Fruit fly (Drosophila melanogaster) whole organism, embryonic: Measurements from ENCODE around the gene CG6012.

Experiments
- Antp ChIP-seq: fragments of 200-800 bp; sonication (Bioruptor generic); optimal IDR thresholded peaks from 3 replicates; lab custom pipeline; 2016; ENCODE audit warnings: missing biosample characterization, missing genetic modification characterization
- Atf6 ChIP-seq: fragments of 200-800 bp; sonication (Bioruptor generic); IDR thresholded peaks from 2 replicates; pipeline ENCODE4 v1.3.6; 2022; ENCODE audit warnings: missing biosample characterization, missing genetic modification characterization
- BtbVII ChIP-seq: fragments of 200-800 bp; sonication (Bioruptor generic); optimal IDR thresholded peaks from 3 replicates; lab custom pipeline; 2017; ENCODE audit warnings: missing biosample characterization, mild to moderate bottlenecking, missing genetic modification characterization
- CG10431 ChIP-seq: fragments of 200-800 bp; sonication (Bioruptor generic); optimal IDR thresholded peaks from 3 replicates; lab custom pipeline; 2018; ENCODE audit warnings: missing biosample characterization, mild to moderate bottlenecking, missing genetic modification characterization
- CG10462 ChIP-seq: fragments of 200-800 bp; sonication (Bioruptor generic); optimal IDR thresholded peaks from 2 replicates; lab custom pipeline; 2016; ENCODE audit warnings: missing biosample characterization, missing genetic modification characterization
- CG10543 ChIP-seq: fragments of 200-800 bp; sonication (Bioruptor generic); optimal IDR thresholded peaks from 3 replicates; lab custom pipeline; 2017; ENCODE audit warnings: missing biosample characterization, mild to moderate bottlenecking, missing genetic modification characterization, moderate library complexity
- CG1233 ChIP-seq: fragments of 200-800 bp; sonication (Bioruptor generic); optimal IDR thresholded peaks from 4 replicates; lab custom pipeline; 2018; ENCODE audit warnings: missing biosample characterization, mild to moderate bottlenecking, missing genetic modification characterization
- CG13624 ChIP-seq: fragments of 200-800 bp; sonication (Bioruptor generic); optimal IDR thresholded peaks from 2 replicates; lab custom pipeline; 2016; ENCODE audit warnings: missing biosample characterization, missing genetic modification characterization
- CG14050 ChIP-seq: fragments of 200-800 bp; sonication (Bioruptor generic); IDR thresholded peaks from 3 replicates; pipeline ENCODE4 v1.3.6; 2022; ENCODE audit warnings: missing biosample characterization, missing genetic modification characterization
- CG16813 ChIP-seq: fragments of 200-800 bp; sonication (Bioruptor generic); IDR thresholded peaks from 3 replicates; pipeline ENCODE4 v1.3.6; 2022; ENCODE audit warnings: missing biosample characterization, missing genetic modification characterization; ENCODE audit not compliant: partially characterized antibody
- CG17328 ChIP-seq: fragments of 200-800 bp; sonication (Bioruptor generic); IDR thresholded peaks from 2 replicates; pipeline ENCODE4 v1.3.6; 2022; ENCODE audit warnings: missing biosample characterization, missing genetic modification characterization
- CG17612 ChIP-seq: fragments of 200-800 bp; sonication (Bioruptor generic); IDR thresholded peaks from 2 replicates; pipeline ENCODE4 v1.3.6; 2022; ENCODE audit warnings: missing biosample characterization, missing genetic modification characterization
- CG2712 ChIP-seq: fragments of 200-800 bp; optimal IDR thresholded peaks from 3 replicates; lab custom pipeline; 2019; ENCODE audit warnings: missing biosample characterization, mild to moderate bottlenecking, missing genetic modification characterization, moderate library complexity
- CG32767 ChIP-seq: fragments of 200-800 bp; sonication (Bioruptor generic); IDR thresholded peaks from 2 replicates; pipeline ENCODE4 v1.3.6; 2022; ENCODE audit warnings: missing biosample characterization, missing genetic modification characterization
- CG32772 ChIP-seq: fragments of 200-800 bp; sonication (Bioruptor generic); IDR thresholded peaks from 2 replicates; pipeline ENCODE4 v1.3.6; 2022; ENCODE audit warnings: missing biosample characterization, missing genetic modification characterization
- CG3847 ChIP-seq: fragments of 200-800 bp; sonication (Bioruptor generic); IDR thresholded peaks from 2 replicates; pipeline ENCODE4 v1.3.6; 2022; ENCODE audit warnings: missing biosample characterization, missing genetic modification characterization
- CG5245 ChIP-seq: fragments of 200-800 bp; sonication (Bioruptor generic); optimal IDR thresholded peaks from 3 replicates; lab custom pipeline; 2016; ENCODE audit warnings: missing biosample characterization, missing genetic modification characterization
- CG8281 ChIP-seq: fragments of 200-800 bp; sonication (Bioruptor generic); optimal IDR thresholded peaks from 2 replicates; lab custom pipeline; 2018; ENCODE audit warnings: missing biosample characterization, mild to moderate bottlenecking, missing genetic modification characterization, moderate library complexity
- CG8359 ChIP-seq: fragments of 200-800 bp; sonication (Bioruptor generic); optimal IDR thresholded peaks from 2 replicates; lab custom pipeline; 2017; ENCODE audit warnings: missing biosample characterization, mild to moderate bottlenecking, missing genetic modification characterization, borderline replicate concordance
- CG8924 ChIP-seq: fragments of 200-800 bp; optimal IDR thresholded peaks from 3 replicates; lab custom pipeline; 2019; ENCODE audit warnings: missing biosample characterization, mild to moderate bottlenecking, missing genetic modification characterization, moderate library complexity
- D ChIP-seq, 2 experiments: fragments of 200-800 bp in 1 of 2; fragments of >200 bp in 1 of 2; sonication (Bioruptor generic) in 1 of 2; optimal IDR thresholded peaks; 2 replicates in 1 of 2; 3 replicates in 1 of 2; lab custom pipeline; 2017; ENCODE audit warnings: mild to moderate bottlenecking in 1 of 2, missing biosample characterization in 1 of 2, missing genetic modification characterization in 1 of 2, missing genetic modification reagents in 1 of 2
- Dad ChIP-seq: fragments of 200-800 bp; sonication (Bioruptor generic); optimal IDR thresholded peaks from 3 replicates; lab custom pipeline; 2016; ENCODE audit warnings: missing biosample characterization, missing genetic modification characterization
- Dip2 ChIP-seq: fragments of 200-800 bp; sonication (Bioruptor generic); IDR thresholded peaks from 2 replicates; pipeline ENCODE4 v1.3.6; 2022; ENCODE audit warnings: missing biosample characterization, missing genetic modification characterization
- Drgx ChIP-seq: fragments of 200-800 bp; sonication (Bioruptor generic); IDR thresholded peaks from 2 replicates; pipeline ENCODE4 v1.3.6; 2022; ENCODE audit warnings: missing biosample characterization, missing genetic modification characterization
- Fer1 ChIP-seq: fragments of 200-800 bp; sonication (Bioruptor generic); optimal IDR thresholded peaks from 2 replicates; lab custom pipeline; 2017; ENCODE audit warnings: missing biosample characterization, mild to moderate bottlenecking, missing genetic modification characterization
- Fer3 ChIP-seq: fragments of 200-800 bp; sonication (Bioruptor generic); optimal IDR thresholded peaks from 2 replicates; lab custom pipeline; 2018; ENCODE audit warnings: missing biosample characterization, mild to moderate bottlenecking, missing genetic modification characterization, moderate library complexity
- HmgZ ChIP-seq: fragments of 200-800 bp; sonication (Bioruptor generic); optimal IDR thresholded peaks from 2 replicates; lab custom pipeline; 2018; ENCODE audit warnings: missing biosample characterization, mild to moderate bottlenecking, missing genetic modification characterization
- Hr78 ChIP-seq, 2 experiments: fragments of 200-800 bp in 1 of 2; fragments of >200 bp in 1 of 2; sonication (Bioruptor generic) in 1 of 2; optimal IDR thresholded peaks; 2 replicates each; lab custom pipeline; 2017 to 2019; ENCODE audit warnings: missing biosample characterization in 2 of 2, missing genetic modification characterization in 2 of 2, mild to moderate bottlenecking in 1 of 2, moderate library complexity in 1 of 2
- MTF-1 ChIP-seq: fragments of 200-800 bp; sonication (Bioruptor generic); optimal IDR thresholded peaks from 2 replicates; lab custom pipeline; 2018; ENCODE audit warnings: missing biosample characterization, mild to moderate bottlenecking, missing genetic modification characterization, borderline replicate concordance
- Mrtf ChIP-seq: fragments of 200-800 bp; sonication (Bioruptor generic); IDR thresholded peaks from 3 replicates; pipeline ENCODE4 v1.3.6; 2022; ENCODE audit warnings: missing biosample characterization, missing genetic modification characterization
- Rfx ChIP-seq: fragments of 200-800 bp; sonication (Bioruptor generic); IDR thresholded peaks from 2 replicates; pipeline ENCODE4 v1.3.6; 2022; ENCODE audit warnings: missing biosample characterization, missing genetic modification characterization
- Sin3A ChIP-seq: fragments of >200 bp; optimal IDR thresholded peaks from 2 replicates; lab custom pipeline; 2018
- Stat92E ChIP-seq, 3 experiments: fragments of >200 bp in 2 of 3; fragments of 200-800 bp in 1 of 3; sonication (Bioruptor generic) in 1 of 3; optimal IDR thresholded peaks; 2 replicates each; lab custom pipeline; 2017 to 2019; ENCODE audit warnings: missing biosample characterization in 3 of 3, missing genetic modification characterization in 3 of 3, mild to moderate bottlenecking in 1 of 3, moderate library complexity in 1 of 3
- chm ChIP-seq: fragments of 200-800 bp; sonication (Bioruptor generic); IDR thresholded peaks from 2 replicates; pipeline ENCODE4 v1.3.6; 2022; ENCODE audit warnings: missing biosample characterization, missing genetic modification characterization
- dm ChIP-seq: fragments of 200-800 bp; sonication (Bioruptor generic); optimal IDR thresholded peaks from 3 replicates; lab custom pipeline; 2016; ENCODE audit warnings: missing biosample characterization, missing genetic modification characterization
- exex ChIP-seq: fragments of 200-800 bp; sonication (Bioruptor generic); optimal IDR thresholded peaks from 4 replicates; lab custom pipeline; 2018; ENCODE audit warnings: missing biosample characterization, mild to moderate bottlenecking, missing genetic modification characterization, moderate library complexity
- fd64A ChIP-seq: fragments of 200-800 bp; sonication (Bioruptor generic); optimal IDR thresholded peaks from 3 replicates; lab custom pipeline; 2018; ENCODE audit warnings: missing biosample characterization, mild to moderate bottlenecking, missing genetic modification characterization
- ftz-f1 ChIP-seq: fragments of 200-800 bp; sonication (Bioruptor generic); optimal IDR thresholded peaks from 2 replicates; lab custom pipeline; 2016; ENCODE audit warnings: missing biosample characterization, missing genetic modification characterization
- grn ChIP-seq: fragments of 200-800 bp; sonication (Bioruptor generic); optimal IDR thresholded peaks from 3 replicates; lab custom pipeline; 2017; ENCODE audit warnings: missing biosample characterization, missing genetic modification characterization
- ham ChIP-seq: fragments of 200-800 bp; sonication (Bioruptor generic); IDR thresholded peaks from 2 replicates; pipeline ENCODE4 v1.3.6; 2022; ENCODE audit warnings: missing biosample characterization, missing genetic modification characterization
- hth ChIP-seq: fragments of >200 bp; optimal IDR thresholded peaks from 2 replicates; lab custom pipeline; 2017; ENCODE audit warnings: inconsistent platforms
- ind ChIP-seq: fragments of 200-800 bp; sonication (Bioruptor generic); optimal IDR thresholded peaks from 3 replicates; lab custom pipeline; 2016; ENCODE audit warnings: missing biosample characterization, missing genetic modification characterization
- mld ChIP-seq: fragments of 200-800 bp; sonication (Bioruptor generic); IDR thresholded peaks from 3 replicates; pipeline ENCODE4 v1.3.6; 2022; ENCODE audit warnings: missing biosample characterization, missing genetic modification characterization; ENCODE audit not compliant: partially characterized antibody
- rib ChIP-seq: fragments of 200-800 bp; sonication (Bioruptor generic); IDR thresholded peaks from 2 replicates; pipeline ENCODE4 v1.3.6; 2022; ENCODE audit warnings: missing biosample characterization, missing genetic modification characterization
- sd ChIP-seq: fragments of 200-800 bp; sonication (Bioruptor generic); optimal IDR thresholded peaks from 3 replicates; lab custom pipeline; 2018; ENCODE audit warnings: missing biosample characterization, mild to moderate bottlenecking, missing genetic modification characterization, moderate library complexity
- so ChIP-seq: fragments of 200-800 bp; sonication (Bioruptor generic); IDR thresholded peaks from 3 replicates; pipeline ENCODE4 v1.3.6; 2022; ENCODE audit warnings: missing biosample characterization, missing genetic modification characterization
- tio ChIP-seq: fragments of 200-800 bp; sonication (Bioruptor generic); optimal IDR thresholded peaks from 2 replicates; lab custom pipeline; 2017; ENCODE audit warnings: missing biosample characterization, missing genetic modification characterization, inconsistent platforms
- tll ChIP-seq, 2 experiments: fragments of 200-800 bp in 1 of 2; fragments of >200 bp in 1 of 2; sonication (Bioruptor generic) in 1 of 2; optimal IDR thresholded peaks; 2 replicates each; lab custom pipeline; 2017 to 2019; ENCODE audit warnings: missing biosample characterization in 2 of 2, missing genetic modification characterization in 2 of 2, mild to moderate bottlenecking in 1 of 2, moderate library complexity in 1 of 2
- twi ChIP-seq: fragments of 200-800 bp; optimal IDR thresholded peaks from 2 replicates; lab custom pipeline; 2019; ENCODE audit warnings: missing biosample characterization, mild to moderate bottlenecking, missing genetic modification characterization, moderate library complexity
- zen ChIP-seq: fragments of 200-800 bp; sonication (Bioruptor generic); optimal IDR thresholded peaks from 3 replicates; lab custom pipeline; 2018; ENCODE audit warnings: missing biosample characterization, mild to moderate bottlenecking, missing genetic modification characterization, moderate library complexity
- zen2 ChIP-seq: fragments of 200-800 bp; sonication (Bioruptor generic); IDR thresholded peaks from 3 replicates; pipeline ENCODE4 v1.3.6; 2022; ENCODE audit warnings: missing biosample characterization, missing genetic modification characterization; ENCODE audit not compliant: partially characterized antibody

The CG6012 gene

DNA sequence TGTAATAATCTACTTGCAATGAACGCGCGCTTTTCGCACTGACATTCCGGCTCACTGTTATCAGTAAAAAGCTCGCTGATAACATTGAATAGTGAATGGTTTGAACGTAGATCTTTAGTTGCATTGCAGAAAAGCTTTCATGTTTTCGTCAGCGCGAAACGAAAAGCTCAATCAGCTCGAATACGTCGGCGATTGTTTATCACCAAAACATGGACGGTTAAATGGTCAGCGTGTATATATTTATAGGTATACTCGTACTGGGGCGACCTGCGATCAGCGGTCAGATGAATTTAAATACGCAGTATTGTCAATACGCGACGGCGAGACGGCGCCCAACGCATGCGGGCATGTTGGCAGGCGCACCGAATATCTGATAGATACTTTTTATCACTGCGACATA, 25.2 kb upstream of the CG6012 start (continued):
- TF ChIP-seq Sin3A (lab: Kevin White, UChicago) = no peak
- no peak for TF ChIP-seq zen
- TF ChIP-seq BtbVII (GFP tag; lab: Kevin White, UChicago) = peak; percentile 16
- TF ChIP-seq CG3847 (GFP tag; lab: Robert Waterston, UW) = no peak
- TF ChIP-seq Atf6 (GFP tag; lab: Robert Waterston, UW) = no peak
- no peak for TF ChIP-seq ham (GFP tag; lab: Robert Waterston, UW)
- no peak for TF ChIP-seq CG10431 (GFP tag; lab: Kevin White, UChicago)
- no peak for TF ChIP-seq MTF-1 (GFP tag; lab: Kevin White, UChicago)
- no peak for TF ChIP-seq CG17612 (GFP tag; lab: Robert Waterston, UW)
- TF ChIP-seq Rfx = no peak
- TF ChIP-seq fd64A (GFP tag; lab: Kevin White, UChicago) = no peak
- no peak for TF ChIP-seq mld
- TF ChIP-seq Fer3 (tag; lab: Kevin White, UChicago) = no peak
- TF ChIP-seq CG32772 = no peak
- TF ChIP-seq Stat92E (GFP tag; optimal IDR thresholded peaks at IDR 0.05; lab: Kevin White, UChicago) = no peak
- TF ChIP-seq Hr78 (GFP tag; optimal IDR thresholded peaks at IDR 0.05; lab: Kevin White, UChicago) = peak in 1 of 2 experiments; percentile 45
- TF ChIP-seq CG10543 (GFP tag; lab: Kevin White, UChicago) = peak; percentile 47
- TF ChIP-seq Drgx = no peak
- TF ChIP-seq CG8924 (tag; lab: Kevin White, UChicago) = no peak
- TF ChIP-seq Fer1 (GFP tag; lab: Kevin White, UChicago) = no peak
- no peak for TF ChIP-seq chm
- no peak for TF ChIP-seq Dad (GFP tag; lab: Kevin White, UChicago)
- peak; percentile 51 for TF ChIP-seq ftz-f1 (GFP tag; lab: Kevin White, UChicago)
- no peak for TF ChIP-seq CG10462 (GFP tag; lab: Kevin White, UChicago)
- TF ChIP-seq Dip2 (GFP tag; lab: Robert Waterston, UW) = no peak
- TF ChIP-seq hth (lab: Kevin White, UChicago) = no peak
- no peak for TF ChIP-seq CG14050 (GFP tag; lab: Robert Waterston, UW)
- TF ChIP-seq rib (GFP tag; lab: Robert Waterston, UW) = no peak
- TF ChIP-seq exex (tag; lab: Kevin White, UChicago) = peak; percentile 33
- no peak for TF ChIP-seq dm (GFP tag; lab: Kevin White, UChicago)
- TF ChIP-seq grn (GFP tag; lab: Kevin White, UChicago) = no peak
- TF ChIP-seq tio (GFP tag; lab: Kevin White, UChicago) = no peak
- TF ChIP-seq CG5245 = no peak
- TF ChIP-seq CG8359 (GFP tag; lab: Kevin White, UChicago) = no peak
- no peak for TF ChIP-seq zen2 (GFP tag; lab: Robert Waterston, UW)
- no peak for TF ChIP-seq Antp
- no peak for TF ChIP-seq CG2712 (tag; lab: Kevin White, UChicago)
- no peak for TF ChIP-seq D (optimal IDR thresholded peaks at IDR 0.05; lab: Kevin White, UChicago)
- no peak for TF ChIP-seq D (GFP tag; optimal IDR thresholded peaks at IDR 0.05; lab: Kevin White, UChicago)
- peak; percentile 89 for TF ChIP-seq sd (tag; lab: Kevin White, UChicago)
- no peak for TF ChIP-seq ind (GFP tag; lab: Kevin White, UChicago)
- TF ChIP-seq CG16813 (GFP tag; lab: Robert Waterston, UW) = no peak
- TF ChIP-seq so (GFP tag; lab: Robert Waterston, UW) = 0 out of 3 replicates have a peak, but pooled peaks have one; percentile 6
- peak; percentile 3 for TF ChIP-seq CG8281 (tag; lab: Kevin White, UChicago)
- TF ChIP-seq CG1233 (GFP tag; lab: Kevin White, UChicago) = no peak
- TF ChIP-seq CG32767 (GFP tag; lab: Robert Waterston, UW) = peak; percentile 50; the same call in 1 of the 2 replicates
- peak; percentile 55 for TF ChIP-seq CG13624 (GFP tag; lab: Kevin White, UChicago)
- no peak for TF ChIP-seq tll (GFP tag; optimal IDR thresholded peaks at IDR 0.05; lab: Kevin White, UChicago)
- no peak for TF ChIP-seq twi (tag; lab: Kevin White, UChicago)
- no peak for TF ChIP-seq Mrtf (GFP tag; lab: Robert Waterston, UW)
- TF ChIP-seq CG17328 (GFP tag; lab: Robert Waterston, UW) = no peak
- no peak for TF ChIP-seq HmgZ (tag; lab: Kevin White, UChicago)
